Worm (Caenorhabditis elegans): ENCODE measurements around the gene scvp-1.

ce11 chrV:10896295-10896694, 34.8 kb downstream of the scvp-1 start, which contains the start of gene F32D8.13:
- TF ChIP-seq tbx-11 (GFP tag; IDR thresholded peaks at IDR 0.05): no peak
- TF ChIP-seq sea-1 (GFP tag; conservative IDR thresholded peaks at IDR 0.05): no peak
- no peak for TF ChIP-seq tra-4 (tag; optimal IDR thresholded peaks at IDR 0.05)
- no peak for TF ChIP-seq tbx-37 (GFP tag; conservative IDR thresholded peaks at IDR 0.05)
- TF ChIP-seq hmbx-1 (tag; optimal IDR thresholded peaks at IDR 0.05): no peak
- no peak for TF ChIP-seq ama-1 (optimal IDR thresholded peaks at IDR 0.05)
- TF ChIP-seq flt-1 (GFP tag; IDR thresholded peaks at IDR 0.05): no peak
- no peak for TF ChIP-seq pes-1 (GFP tag; IDR thresholded peaks at IDR 0.05)

All from whole organism, early embryonic.